Fruit fly (Drosophila melanogaster): ENCODE data around the gene CG12708.

DNA sequence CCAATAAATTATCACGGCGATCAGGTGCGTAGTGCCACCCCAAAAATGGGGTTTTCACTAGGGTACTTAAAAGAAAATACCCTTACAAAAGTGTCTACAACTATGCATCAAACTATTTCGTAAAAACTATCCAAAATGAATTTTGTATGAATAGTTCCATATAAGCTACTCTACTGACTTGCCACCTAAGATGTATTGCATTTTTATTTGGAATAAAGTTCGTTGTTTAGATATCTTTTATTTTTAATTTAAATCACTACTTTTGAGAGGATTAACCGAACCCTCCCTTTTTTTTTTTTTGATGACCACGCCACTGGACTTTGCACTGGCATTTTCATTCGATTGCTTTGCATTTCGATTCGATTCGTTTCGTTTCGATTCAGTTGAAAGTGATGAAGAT, 25.8 kb upstream of the CG12708 start:
- TF ChIP-seq luna (GFP tag; optimal IDR thresholded peaks at IDR 0.05) (no peak), schlank (tag; optimal IDR thresholded peaks at IDR 0.05) (no peak), cato (GFP tag; optimal IDR thresholded peaks at IDR 0.05; ENCODE audit: borderline replicate concordance) (no peak), CG12391 (tag; optimal IDR thresholded peaks at IDR 0.05) (no peak), CG1529 (GFP tag; optimal IDR thresholded peaks at IDR 0.05) (no peak), ranshi (GFP tag; IDR thresholded peaks at IDR 0.05) (no peak)
